Worm (Caenorhabditis elegans): ENCODE data around the gene acr-18.
"Not testable (repeated sequence)": the region's sequence is repeated elsewhere in the genome, so short reads cannot be mapped to it uniquely, and the experiment has no call there.

acr-18 gene

ce11 chrV:15559047-15559446 is at the start of gene acr-18:
acr-18 (minus strand) TSS chrV:15559147.
- TF ChIP-seq dao-5 (tag; optimal IDR thresholded peaks at IDR 0.05) (no peak), W03F9.2 (tag; optimal IDR thresholded peaks at IDR 0.05) (no peak), him-1 (tag; optimal IDR thresholded peaks at IDR 0.05) (no peak)

- TF ChIP-seq dao-5 (tag; optimal IDR thresholded peaks at IDR 0.05) (no peak), W03F9.2 (tag; optimal IDR thresholded peaks at IDR 0.05) (no peak), him-1 (tag; optimal IDR thresholded peaks at IDR 0.05) (no peak)
These were observed 46.1 kb upstream of the acr-18 start, which contains the start of gene fbxa-154 for ce11 chrV:15605045-15605444. fbxa-154 (minus strand) TSS chrV:15605145.

- TF ChIP-seq dao-5 (tag; optimal IDR thresholded peaks at IDR 0.05): no peak
- no peak for TF ChIP-seq him-1 (tag; optimal IDR thresholded peaks at IDR 0.05)
- TF ChIP-seq W03F9.2 (tag; optimal IDR thresholded peaks at IDR 0.05): no peak
These were observed 43.3 kb upstream of the acr-18 start, which contains the start of gene fbxa-152 for ce11 chrV:15602253-15602652. fbxa-152 (minus strand) TSS chrV:15602353.

- not testable (repeated sequence) for TF ChIP-seq dao-5, him-1, W03F9.2 (tag; optimal IDR thresholded peaks at IDR 0.05)
These were observed 40.8 kb upstream of the acr-18 start, which contains the start of gene B0391.14 for ce11 chrV:15599762-15600161. B0391.14 (minus strand) TSS chrV:15599862.

ce11 chrV:15594573-15594972 is 35.6 kb upstream of the acr-18 start, which contains the start of gene fbxa-139:
fbxa-139 (minus strand) TSS chrV:15594673.
- no peak for TF ChIP-seq W03F9.2 (tag; optimal IDR thresholded peaks at IDR 0.05)
- TF ChIP-seq dao-5 (tag; optimal IDR thresholded peaks at IDR 0.05): no peak
- no peak for TF ChIP-seq him-1 (tag; optimal IDR thresholded peaks at IDR 0.05)

- TF ChIP-seq him-1 (tag; optimal IDR thresholded peaks at IDR 0.05): peak; percentile 92
These were observed 31.3 kb upstream of the acr-18 start, which contains the start of gene F28F8.7 for ce11 chrV:15590183-15590667. F28F8.7 (minus strand) TSS chrV:15590617.

- TF ChIP-seq W03F9.2 (tag; optimal IDR thresholded peaks at IDR 0.05) (no peak), him-1 (tag; optimal IDR thresholded peaks at IDR 0.05) (no peak), dao-5 (tag; optimal IDR thresholded peaks at IDR 0.05) (no peak)
These were observed 19.4 kb upstream of the acr-18 start, which contains the start of gene F28F8.9 for ce11 chrV:15578386-15578785. F28F8.9 (minus strand) TSS chrV:15578673.

ce11 chrV:15577395-15577896 is 18.5 kb upstream of the acr-18 start, which contains the start of gene atx-3:
atx-3 (minus strand) TSS chrV:15577445.
- TF ChIP-seq him-1 (tag; optimal IDR thresholded peaks at IDR 0.05): no peak
- TF ChIP-seq dao-5 (tag; optimal IDR thresholded peaks at IDR 0.05): no peak
- TF ChIP-seq W03F9.2 (tag; optimal IDR thresholded peaks at IDR 0.05): no peak

ce11 chrV:15575305-15575704 is 16.4 kb upstream of the acr-18 start, which contains the start of gene mdt-28:
mdt-28 (minus strand) TSS chrV:15575405.
- TF ChIP-seq him-1 (tag; optimal IDR thresholded peaks at IDR 0.05) (no peak), dao-5 (tag; optimal IDR thresholded peaks at IDR 0.05) (no peak), W03F9.2 (tag; optimal IDR thresholded peaks at IDR 0.05) (no peak)

ce11 chrV:15572613-15573012 is 13.7 kb upstream of the acr-18 start, which contains the start of gene fbxa-94:
fbxa-94 (plus strand) TSS chrV:15572913.
- no peak for TF ChIP-seq dao-5 (tag; optimal IDR thresholded peaks at IDR 0.05)
- no peak for TF ChIP-seq him-1 (tag; optimal IDR thresholded peaks at IDR 0.05)
- no peak for TF ChIP-seq W03F9.2 (tag; optimal IDR thresholded peaks at IDR 0.05)

- TF ChIP-seq dao-5 (tag; optimal IDR thresholded peaks at IDR 0.05) (no peak), him-1 (tag; optimal IDR thresholded peaks at IDR 0.05) (no peak), W03F9.2 (tag; optimal IDR thresholded peaks at IDR 0.05) (no peak)
These were observed 12.1 kb upstream of the acr-18 start, which contains the start of gene fbxa-95 for ce11 chrV:15571006-15571526. fbxa-95 (plus strand) TSS chrV:15571476.

ce11 chrV:15569702-15570430 is 10.9 kb upstream of the acr-18 start, which contains the start of gene lsm-5:
lsm-5 (plus strand) TSS chrV:15570380.
- TF ChIP-seq dao-5 (tag; optimal IDR thresholded peaks at IDR 0.05) (no peak), W03F9.2 (tag; optimal IDR thresholded peaks at IDR 0.05) (no peak), him-1 (tag; optimal IDR thresholded peaks at IDR 0.05) (no peak)

- TF ChIP-seq him-1 (tag; optimal IDR thresholded peaks at IDR 0.05) (no peak), dao-5 (tag; optimal IDR thresholded peaks at IDR 0.05) (no peak), W03F9.2 (tag; optimal IDR thresholded peaks at IDR 0.05) (no peak)
These were observed 9.4 kb upstream of the acr-18 start for ce11 chrV:15568381-15568780.
